Fruit fly (Drosophila melanogaster) whole organism, wandering third instar larva: Measurements from ENCODE around the gene Mgat2.

Experiments used
- CG32264 ChIP-seq: fragments of 200-800 bp; sonication (Bioruptor generic); optimal IDR thresholded peaks from 2 replicates; lab custom pipeline; 2016; ENCODE audit warnings: missing biosample characterization, missing genetic modification characterization
- Dfd ChIP-seq: fragments of >200 bp; optimal IDR thresholded peaks from 2 replicates; lab custom pipeline; 2017; ENCODE audit warnings: missing biosample characterization, missing genetic modification characterization
- HLH106 ChIP-seq: fragments of 200-800 bp; optimal IDR thresholded peaks from 3 replicates; lab custom pipeline; 2019; ENCODE audit warnings: missing biosample characterization, mild to moderate bottlenecking, missing genetic modification characterization, moderate library complexity
- fru ChIP-seq: fragments of 200-800 bp; sonication (Bioruptor generic); optimal IDR thresholded peaks from 3 replicates; lab custom pipeline; 2016; ENCODE audit warnings: missing biosample characterization, mild to moderate bottlenecking, missing genetic modification characterization
- jim ChIP-seq: fragments of 175-275, 200-325 bp; sonication (Bioruptor generic); optimal IDR thresholded peaks from 2 replicates; lab custom pipeline; 2016; ENCODE audit warnings: missing biosample characterization, mild to moderate bottlenecking, missing genetic modification characterization
- psq ChIP-seq: fragments of 200-800 bp; sonication (Bioruptor generic); optimal IDR thresholded peaks from 3 replicates; lab custom pipeline; 2017; ENCODE audit warnings: missing biosample characterization, mild to moderate bottlenecking, missing genetic modification characterization, moderate library complexity
- usp ChIP-seq: fragments of >200 bp; optimal IDR thresholded peaks from 2 replicates; lab custom pipeline; 2017; ENCODE audit warnings: missing biosample characterization, missing genetic modification characterization

DNA sequence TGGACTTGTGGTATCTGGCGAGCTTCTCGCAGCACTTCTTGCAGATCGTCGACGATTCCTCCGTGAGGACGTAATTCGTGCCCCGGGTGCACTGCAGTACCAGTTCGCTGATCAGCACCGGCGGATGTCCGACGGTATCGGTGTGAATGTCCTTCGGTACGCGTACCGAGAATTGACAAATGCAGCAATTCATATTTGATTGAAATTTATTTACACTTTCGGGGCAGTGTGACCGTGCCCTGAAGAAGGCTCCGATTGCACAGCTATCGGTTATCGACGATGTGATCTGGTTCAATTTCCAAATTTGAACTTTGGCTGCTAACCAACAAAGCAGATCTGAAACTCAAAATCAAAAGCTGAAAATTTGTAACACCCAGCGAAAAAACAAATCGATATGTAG lies 14.6 kb upstream of the Mgat2 start, which contains the start of gene ZIPIC:
- TF ChIP-seq HLH106 (no peak), CG32264 (GFP tag; lab: Kevin White, UChicago) (no peak), psq (GFP tag; lab: Kevin White, UChicago) (no peak), fru (GFP tag; lab: Kevin White, UChicago) (no peak), jim (GFP tag; lab: Kevin White, UChicago) (no peak), usp (GFP tag; lab: Kevin White, UChicago) (no peak), Dfd (GFP tag; lab: Kevin White, UChicago) (no peak)
